Worm (Caenorhabditis elegans) whole organism, L4 larva: Measurements from ENCODE around the gene Y64G10A.2.
A peak's percentile ranks its signal among the peaks of the same experiment; 100 is the strongest.

Experiments used
- F49E8.2 ChIP-seq: sonication (generic microtip); optimal IDR thresholded peaks from 2 replicates; lab custom pipeline; 2016; ENCODE audit warnings: missing compliant biosample characterization, mild to moderate bottlenecking, missing genetic modification characterization, borderline replicate concordance
- T20F7.1 ChIP-seq: fragments of 200-800 bp; sonication (Bioruptor generic); optimal IDR thresholded peaks from 2 replicates; lab custom pipeline; 2018; ENCODE audit warnings: mild to moderate bottlenecking, missing genetic modification characterization, missing compliant biosample characterization
- T26A8.4 ChIP-seq: fragments of 200-800 bp; sonication (Bioruptor generic); IDR thresholded peaks from 2 replicates; pipeline ENCODE4 v1.3.6; 2022; ENCODE audit warnings: missing genetic modification characterization, missing compliant biosample characterization
- Y48G9A.11 ChIP-seq: fragments of 200-800 bp; sonication (Bioruptor generic); IDR thresholded peaks from 2 replicates; pipeline ENCODE4 v1.3.6; 2022; ENCODE audit warnings: missing genetic modification reagents, missing genetic modification characterization, missing compliant biosample characterization
- Y75B8A.6 ChIP-seq: fragments of 200-800 bp; sonication (Bioruptor generic); IDR thresholded peaks from 2 replicates; pipeline ENCODE4 v1.3.6; 2022; ENCODE audit warnings: missing genetic modification reagents, missing genetic modification characterization, missing compliant biosample characterization
- ZK337.2 ChIP-seq: fragments of 200-800 bp; sonication (Bioruptor generic); IDR thresholded peaks from 2 replicates; pipeline ENCODE4 v1.3.6; 2022; ENCODE audit warnings: missing genetic modification reagents, missing genetic modification characterization, missing compliant biosample characterization
- aha-1 ChIP-seq: fragments of 150-350 bp; peaks from one replicate; lab custom pipeline; 2014; ENCODE audit warnings: missing biosample characterization, missing genetic modification characterization
- aly-2 ChIP-seq: sonication (generic microtip); optimal IDR thresholded peaks from 2 replicates; lab custom pipeline; 2018; ENCODE audit warnings: missing biosample characterization, missing genetic modification characterization
- ceh-28 ChIP-seq: fragments of 150-350 bp; optimal IDR thresholded peaks from 2 replicates; lab custom pipeline; 2014; ENCODE audit warnings: missing biosample characterization, missing genetic modification reagents, missing genetic modification characterization
- ceh-32 ChIP-seq: sonication (generic microtip); optimal IDR thresholded peaks from 2 replicates; lab custom pipeline; 2016; ENCODE audit warnings: mild to moderate bottlenecking, missing genetic modification characterization, missing compliant biosample characterization; ENCODE audit not compliant: poor library complexity
- ceh-44 ChIP-seq: fragments of 200-800 bp; sonication (Bioruptor generic); IDR thresholded peaks from 2 replicates; pipeline ENCODE4 v1.3.6; 2022; ENCODE audit warnings: missing genetic modification reagents, missing genetic modification characterization, missing compliant biosample characterization
- daf-12 ChIP-seq: fragments of 150-350 bp; optimal IDR thresholded peaks from 2 replicates; lab custom pipeline; 2014; ENCODE audit warnings: missing biosample characterization, missing genetic modification reagents, missing genetic modification characterization
- hif-1 ChIP-seq, 2 experiments: sonication (generic microtip); optimal IDR thresholded peaks; 2 replicates each; lab custom pipeline; 2016 to 2017; ENCODE audit warnings: missing compliant biosample characterization in 2 of 2, missing genetic modification characterization in 2 of 2, missing genetic modification reagents in 2 of 2, missing genotype in 2 of 2, mild to moderate bottlenecking in 1 of 2
- hlh-30 ChIP-seq: sonication (generic microtip); optimal IDR thresholded peaks from 2 replicates; lab custom pipeline; 2017; ENCODE audit warnings: antibody characterized with exemption, mild to moderate bottlenecking, missing genetic modification characterization, missing compliant biosample characterization; ENCODE audit not compliant: insufficient read depth
- lim-7 ChIP-seq: fragments of 200-800 bp; sonication (Bioruptor generic); IDR thresholded peaks from 2 replicates; pipeline ENCODE4 v1.3.6; 2022; ENCODE audit warnings: missing genetic modification characterization, missing compliant biosample characterization
- lin-29 ChIP-seq: fragments of 200-800 bp; sonication (Bioruptor generic); IDR thresholded peaks from 2 replicates; pipeline ENCODE4 v1.3.6; 2022; ENCODE audit warnings: missing genetic modification reagents, missing genetic modification characterization, missing compliant biosample characterization
- lin-38 ChIP-seq: fragments of 200-800 bp; sonication (Bioruptor generic); IDR thresholded peaks from 2 replicates; pipeline ENCODE4 v1.3.6; 2022; ENCODE audit warnings: missing genetic modification reagents, missing genetic modification characterization, missing compliant biosample characterization
- lin-39 ChIP-seq: fragments of 150-350 bp; optimal IDR thresholded peaks from 2 replicates; lab custom pipeline; 2014; ENCODE audit warnings: missing biosample characterization, missing genetic modification reagents, missing genetic modification characterization
- lsy-2 ChIP-seq, 2 experiments: fragments of 150-350 bp in 1 of 2; sonication (generic microtip) in 1 of 2; optimal IDR thresholded peaks; 2 replicates each; lab custom pipeline; 2014 to 2017; ENCODE audit warnings: missing biosample characterization in 2 of 2, missing genetic modification characterization in 2 of 2
- madf-5 ChIP-seq, 2 experiments: fragments of 200-800 bp; sonication (Bioruptor generic); IDR thresholded peaks; 2 replicates each; pipeline ENCODE4 v1.3.6; 2022; ENCODE audit warnings: missing compliant biosample characterization in 2 of 2, missing genetic modification characterization in 2 of 2
- mdl-1 ChIP-seq, 2 experiments: fragments of 150-350 bp in 1 of 2; sonication (generic microtip) in 1 of 2; optimal IDR thresholded peaks; 2 replicates each; lab custom pipeline; 2014 to 2017; ENCODE audit warnings: missing biosample characterization in 2 of 2, missing genetic modification characterization in 2 of 2
- mxl-2 ChIP-seq: fragments of 200-800 bp; sonication (Bioruptor generic); conservative IDR thresholded peaks from 2 replicates; pipeline ENCODE4 v1.3.6; 2022; ENCODE audit warnings: missing genetic modification reagents, missing genetic modification characterization, missing compliant biosample characterization
- nhr-102 ChIP-seq: sonication (generic microtip); optimal IDR thresholded peaks from 2 replicates; lab custom pipeline; 2016; ENCODE audit warnings: mild to moderate bottlenecking, missing genetic modification characterization, moderate library complexity, missing compliant biosample characterization
- nhr-111 ChIP-seq: fragments of 200-800 bp; sonication (Bioruptor generic); optimal IDR thresholded peaks from 2 replicates; lab custom pipeline; 2018; ENCODE audit warnings: mild to moderate bottlenecking, missing genetic modification characterization, missing compliant biosample characterization
- sdz-12 ChIP-seq: fragments of 200-800 bp; sonication (Bioruptor generic); optimal IDR thresholded peaks from 2 replicates; lab custom pipeline; 2018; ENCODE audit warnings: mild to moderate bottlenecking, missing genetic modification characterization, missing compliant biosample characterization
- set-16 ChIP-seq: fragments of 200-800 bp; sonication (Bioruptor generic); IDR thresholded peaks from 2 replicates; pipeline ENCODE4 v1.3.6; 2022; ENCODE audit warnings: missing genetic modification reagents, missing genetic modification characterization, missing compliant biosample characterization
- snpc-1.2 ChIP-seq: fragments of 200-800 bp; sonication (Bioruptor generic); IDR thresholded peaks from 2 replicates; pipeline ENCODE4 v1.3.6; 2022; ENCODE audit warnings: missing genetic modification reagents, missing genetic modification characterization, missing compliant biosample characterization
- spr-3 ChIP-seq: fragments of 200-800 bp; sonication (Bioruptor generic); optimal IDR thresholded peaks from 2 replicates; lab custom pipeline; 2018; ENCODE audit warnings: mild to moderate bottlenecking, missing genetic modification characterization, missing compliant biosample characterization
- tra-1 ChIP-seq: fragments of 200-800 bp; sonication (Bioruptor generic); IDR thresholded peaks from 2 replicates; pipeline ENCODE4 v1.3.6; 2022; ENCODE audit warnings: missing genetic modification reagents, missing genetic modification characterization, missing compliant biosample characterization
- unc-130 ChIP-seq: sonication (generic microtip); optimal IDR thresholded peaks from 2 replicates; lab custom pipeline; 2016; ENCODE audit warnings: missing genetic modification reagents, missing genetic modification characterization, missing compliant biosample characterization
- unc-62 ChIP-seq, 3 experiments: fragments of 150-350 bp in 1 of 3; sonication (generic microtip); optimal IDR thresholded peaks in 2 of 3; peaks in 1 of 3; 1 replicate in 1 of 3; 2 replicates in 2 of 3; lab custom pipeline; 2014 to 2017; ENCODE audit warnings: missing biosample characterization in 3 of 3, missing genetic modification characterization in 3 of 3, missing genetic modification reagents in 3 of 3, missing genotype in 1 of 3
- vab-7 ChIP-seq: fragments of 200-800 bp; sonication (Bioruptor generic); IDR thresholded peaks from 2 replicates; pipeline ENCODE4 v1.3.6; 2022; ENCODE audit warnings: missing genetic modification reagents, missing genetic modification characterization, missing compliant biosample characterization
- zag-1 ChIP-seq: fragments of 150-350 bp; optimal IDR thresholded peaks from 2 replicates; lab custom pipeline; 2014; ENCODE audit warnings: missing biosample characterization, missing genetic modification characterization
- zfp-2 ChIP-seq: sonication (generic microtip); optimal IDR thresholded peaks from 2 replicates; lab custom pipeline; 2016; ENCODE audit warnings: mild to moderate bottlenecking, missing genetic modification characterization, missing compliant biosample characterization
- zfp-3 ChIP-seq: fragments of 200-800 bp; sonication (Bioruptor generic); conservative IDR thresholded peaks from 2 replicates; pipeline ENCODE4 v1.3.6; 2022; ENCODE audit warnings: missing genetic modification reagents, missing genetic modification characterization, missing compliant biosample characterization

Gene Y64G10A.2

ce11 chrIV:14260761-14261160 is 16.5 kb upstream of the Y64G10A.2 start (continued):
- no peak for TF ChIP-seq zfp-3 (GFP tag; lab: Robert Waterston, UW)
- no peak for TF ChIP-seq Y75B8A.6 (GFP tag; lab: Robert Waterston, UW)
- TF ChIP-seq F49E8.2 (tag; lab: Kevin White, UChicago), result no peak
- TF ChIP-seq lin-38 (GFP tag; lab: Robert Waterston, UW), result no peak
- peak in 1 of 2 experiments; percentile 50 for TF ChIP-seq hif-1 (tag; optimal IDR thresholded peaks at IDR 0.05; lab: Kevin White, UChicago)
- TF ChIP-seq lin-29 (GFP tag; lab: Robert Waterston, UW), result no peak
- TF ChIP-seq unc-130 (GFP tag; lab: Kevin White, UChicago), result no peak
- no peak for TF ChIP-seq vab-7 (GFP tag; lab: Robert Waterston, UW)
- TF ChIP-seq mxl-2 (GFP tag; lab: Robert Waterston, UW), result no peak
- TF ChIP-seq sdz-12 (GFP tag; lab: Kevin White, UChicago), result no peak
- no peak for TF ChIP-seq aly-2 (tag; lab: Kevin White, UChicago)
- TF ChIP-seq ZK337.2 (GFP tag; lab: Robert Waterston, UW), result no peak
- no peak for TF ChIP-seq zfp-2 (tag; lab: Kevin White, UChicago)
- no peak for TF ChIP-seq spr-3 (GFP tag; lab: Kevin White, UChicago)
- TF ChIP-seq lsy-2 (tag; optimal IDR thresholded peaks at IDR 0.05; lab: Kevin White, UChicago), result peak in 1 of 2 experiments; percentile 70
- TF ChIP-seq tra-1 (GFP tag; lab: Robert Waterston, UW), result no peak
- TF ChIP-seq mdl-1 (tag; optimal IDR thresholded peaks at IDR 0.05; lab: Kevin White, UChicago), result peak in 1 of 2 experiments; percentile 40
- no peak for TF ChIP-seq lin-39 (tag; lab: Kevin White, UChicago)
- no peak for TF ChIP-seq T26A8.4
- no peak for TF ChIP-seq madf-5 (GFP tag; IDR thresholded peaks at IDR 0.05; lab: Robert Waterston, UW)
- TF ChIP-seq zag-1 (tag; lab: Kevin White, UChicago), result no peak
- TF ChIP-seq lim-7 (GFP tag; lab: Robert Waterston, UW), result no peak
- peak; percentile 87 for TF ChIP-seq aha-1 (tag; lab: Kevin White, UChicago)
- TF ChIP-seq Y48G9A.11 (GFP tag; lab: Robert Waterston, UW), result no peak
- TF ChIP-seq nhr-111 (GFP tag; lab: Kevin White, UChicago), result no peak
- TF ChIP-seq hlh-30, result peak; percentile 19
- TF ChIP-seq nhr-102 (tag; lab: Kevin White, UChicago), result no peak

ce11 chrIV:14259197-14259596 is 14.9 kb upstream of the Y64G10A.2 start:
- TF ChIP-seq ceh-28 (no peak), unc-62 (GFP tag; optimal IDR thresholded peaks at IDR 0.05 in 1 of 2; lab: Kevin White, UChicago) (peak in 1 of 2 experiments; percentile 91), unc-62 (tag; optimal IDR thresholded peaks at IDR 0.05; lab: Kevin White, UChicago) (no peak)

- TF ChIP-seq ceh-44 (GFP tag; lab: Robert Waterston, UW) (no peak), T20F7.1 (GFP tag; lab: Kevin White, UChicago) (no peak), daf-12 (tag; lab: Kevin White, UChicago) (no peak)
These were observed 13.3 kb upstream of the Y64G10A.2 start for ce11 chrIV:14257528-14257927.

ce11 chrIV:14255605-14256004 is 11.3 kb upstream of the Y64G10A.2 start:
- TF ChIP-seq aha-1 (tag; lab: Kevin White, UChicago), result peak; percentile 60
- TF ChIP-seq ceh-32 (tag; lab: Kevin White, UChicago), result no peak
- TF ChIP-seq set-16 (GFP tag; lab: Robert Waterston, UW), result peak; percentile 55
- 0 out of 2 replicates have a peak, but pooled peaks have one; percentile 20 for TF ChIP-seq snpc-1.2 (GFP tag; lab: Robert Waterston, UW)
